Fruit fly (Drosophila melanogaster): ENCODE results near the gene mbo.

The mbo gene

DNA sequence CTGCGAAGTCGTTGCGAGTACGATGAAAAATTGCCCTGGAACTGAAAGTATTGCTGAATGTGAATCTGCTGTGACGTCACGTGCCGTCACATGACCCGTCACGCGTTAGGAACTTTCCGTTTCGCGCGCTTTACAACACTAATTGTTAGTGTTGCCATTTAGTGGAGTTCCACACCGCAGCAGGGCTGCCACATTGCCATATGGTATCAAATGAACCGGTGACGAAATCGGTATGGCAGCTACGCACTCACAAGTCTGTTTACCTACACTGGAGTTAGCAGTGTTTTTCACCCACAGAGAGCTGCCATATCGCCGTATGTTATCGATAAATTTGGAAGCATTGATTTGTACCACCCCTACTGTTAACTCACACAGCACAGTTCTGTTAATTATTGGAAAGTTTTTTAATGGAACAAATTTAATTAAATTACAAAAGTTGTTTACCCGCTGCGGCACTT lies 51.1 kb downstream of the mbo start, which contains the start of the genes Vha55 and Snx3 (continued):
- TF ChIP-seq Nf-YC (tag; optimal IDR thresholded peaks at IDR 0.05) (peak; percentile 62), fru (optimal IDR thresholded peaks at IDR 0.05) (no peak), ro (GFP tag; IDR thresholded peaks at IDR 0.05) (no peak), tx (GFP tag; optimal IDR thresholded peaks at IDR 0.05) (peak; percentile 77), dm (GFP tag; optimal IDR thresholded peaks at IDR 0.05) (peak; percentile 97), unc-4 (GFP tag; IDR thresholded peaks at IDR 0.05; ENCODE audit: partially characterized antibody) (no peak), jing (GFP tag; optimal IDR thresholded peaks at IDR 0.05) (no peak), CG14965 (GFP tag; optimal IDR thresholded peaks at IDR 0.05; ENCODE audit: borderline replicate concordance) (peak; percentile 38), CG4707 (GFP tag; optimal IDR thresholded peaks at IDR 0.05) (no peak), slou (GFP tag; optimal IDR thresholded peaks at IDR 0.05) (peak; percentile 64), CG7786 (GFP tag; optimal IDR thresholded peaks at IDR 0.05) (peak; percentile 87), CG7556 (GFP tag; optimal IDR thresholded peaks at IDR 0.05) (no peak), tll (GFP tag; optimal IDR thresholded peaks at IDR 0.05) (peak in 1 of 2 experiments; percentile 46), CG11456 (GFP tag; IDR thresholded peaks at IDR 0.05) (no peak), CG10209 (GFP tag; optimal IDR thresholded peaks at IDR 0.05) (peak; percentile 55), schlank (tag; optimal IDR thresholded peaks at IDR 0.05) (no peak), gfzf (GFP tag; optimal IDR thresholded peaks at IDR 0.05) (peak; percentile 98), CG4424 (GFP tag; optimal IDR thresholded peaks at IDR 0.05) (peak; percentile 63), H2.0 (GFP tag; IDR thresholded peaks at IDR 0.05) (no peak), exex (tag; optimal IDR thresholded peaks at IDR 0.05) (peak; percentile 7), CG9817 (tag; optimal IDR thresholded peaks at IDR 0.05) (peak; percentile 71), CG12659 (GFP tag; optimal IDR thresholded peaks at IDR 0.05) (peak; percentile 95), phol (tag; optimal IDR thresholded peaks at IDR 0.05) (peak; percentile 65), Elba2 (GFP tag; optimal IDR thresholded peaks at IDR 0.05) (no peak), Lpt (GFP tag; optimal IDR thresholded peaks at IDR 0.05) (no peak), CG13775 (GFP tag; optimal IDR thresholded peaks at IDR 0.05) (peak; percentile 35), Dref (GFP tag; IDR thresholded peaks at IDR 0.05) (no peak), CG8359 (GFP tag; optimal IDR thresholded peaks at IDR 0.05; ENCODE audit: borderline replicate concordance) (no peak), CG11696 (GFP tag; IDR thresholded peaks at IDR 0.05) (no peak), Bgb (GFP tag; IDR thresholded peaks at IDR 0.05; ENCODE audit: partially characterized antibody) (no peak), ERR (GFP tag; optimal IDR thresholded peaks at IDR 0.05) (peak; percentile 92), CG4404 (GFP tag; IDR thresholded peaks at IDR 0.05) (no peak), Blimp-1 (GFP tag; optimal IDR thresholded peaks at IDR 0.05) (peak; percentile 59), jumu (GFP tag; optimal IDR thresholded peaks at IDR 0.05) (peak; percentile 91), CG12236 (GFP tag; optimal IDR thresholded peaks at IDR 0.05) (peak; percentile 55), CG10543 (GFP tag; optimal IDR thresholded peaks at IDR 0.05) (peak; percentile 71), Doc2 (GFP tag; IDR thresholded peaks at IDR 0.05) (no peak), Mes4 (GFP tag; optimal IDR thresholded peaks at IDR 0.05) (peak; percentile 32), CG17802 (tag; optimal IDR thresholded peaks at IDR 0.05) (no peak), Max (GFP tag; optimal IDR thresholded peaks at IDR 0.05) (peak; percentile 70), CG1832 (GFP tag; optimal IDR thresholded peaks at IDR 0.05) (no peak), Tbp (GFP tag; optimal IDR thresholded peaks at IDR 0.05) (no peak), gem (tag; optimal IDR thresholded peaks at IDR 0.05) (peak; percentile 43), CG3726 (GFP tag; IDR thresholded peaks at IDR 0.05) (no peak), cas (GFP tag; IDR thresholded peaks at IDR 0.05) (no peak), CG14014 (GFP tag; IDR thresholded peaks at IDR 0.05) (no peak), sima (GFP tag; optimal IDR thresholded peaks at IDR 0.05) (peak; percentile 36), CG9932 (GFP tag; IDR thresholded peaks at IDR 0.05) (no peak), zf30C (GFP tag; optimal IDR thresholded peaks at IDR 0.05) (no peak), bsh (GFP tag; optimal IDR thresholded peaks at IDR 0.05) (peak in 1 of 2 experiments; percentile 40), gt (GFP tag; IDR thresholded peaks at IDR 0.05) (no peak)
